Worm (Caenorhabditis elegans) whole organism, L4 larva: ENCODE measurements around the gene wrt-4.
A peak's percentile ranks its signal among the peaks of the same experiment; 100 is the strongest.

Experiments
- F44E2.7 ChIP-seq: fragments of 200-800 bp; sonication (Bioruptor generic); IDR thresholded peaks from 2 replicates; pipeline ENCODE4 v2.1.2; 2022; ENCODE audit warnings: missing genetic modification characterization, missing compliant biosample characterization
- F49E8.2 ChIP-seq: sonication (generic microtip); optimal IDR thresholded peaks from 2 replicates; lab custom pipeline; 2016; ENCODE audit warnings: missing compliant biosample characterization, mild to moderate bottlenecking, missing genetic modification characterization, borderline replicate concordance
- Y48G9A.11 ChIP-seq: fragments of 200-800 bp; sonication (Bioruptor generic); IDR thresholded peaks from 2 replicates; pipeline ENCODE4 v1.3.6; 2022; ENCODE audit warnings: missing genetic modification reagents, missing genetic modification characterization, missing compliant biosample characterization
- ZK337.2 ChIP-seq: fragments of 200-800 bp; sonication (Bioruptor generic); IDR thresholded peaks from 2 replicates; pipeline ENCODE4 v1.3.6; 2022; ENCODE audit warnings: missing genetic modification reagents, missing genetic modification characterization, missing compliant biosample characterization
- ZK546.5 ChIP-seq, 2 experiments: sonication (generic microtip); optimal IDR thresholded peaks; 2 replicates each; lab custom pipeline; 2017; ENCODE audit warnings: missing biosample characterization in 2 of 2, missing genetic modification characterization in 2 of 2
- aha-1 ChIP-seq: fragments of 150-350 bp; peaks from one replicate; lab custom pipeline; 2014; ENCODE audit warnings: missing biosample characterization, missing genetic modification characterization
- ama-1 ChIP-seq: fragments of 150-350 bp; optimal IDR thresholded peaks from 2 replicates; lab custom pipeline; 2014; ENCODE audit warnings: inconsistent platforms, mixed read lengths
- arid-1 ChIP-seq: fragments of 200-800 bp; sonication (Bioruptor generic); conservative IDR thresholded peaks from 2 replicates; pipeline ENCODE4 v1.3.6; 2022; ENCODE audit warnings: missing genetic modification reagents, missing genetic modification characterization, missing compliant biosample characterization
- ceh-20 ChIP-seq: fragments of 200-800 bp; sonication (Bioruptor generic); IDR thresholded peaks from 2 replicates; pipeline ENCODE4 v1.3.6; 2022; ENCODE audit warnings: missing genetic modification reagents, missing genetic modification characterization, missing compliant biosample characterization
- cey-2 ChIP-seq: sonication (generic microtip); optimal IDR thresholded peaks from 3 replicates; lab custom pipeline; 2017; ENCODE audit warnings: missing genetic modification characterization, mild to moderate bottlenecking, missing compliant biosample characterization, antibody characterized with exemption, borderline replicate concordance; ENCODE audit not compliant: insufficient read depth
- ctbp-1 ChIP-seq: fragments of 200-800 bp; sonication (Bioruptor generic); IDR thresholded peaks from 2 replicates; pipeline ENCODE4 v1.3.6; 2022; ENCODE audit warnings: missing genetic modification reagents, missing genetic modification characterization, missing compliant biosample characterization
- daf-12 ChIP-seq: fragments of 150-350 bp; optimal IDR thresholded peaks from 2 replicates; lab custom pipeline; 2014; ENCODE audit warnings: missing biosample characterization, missing genetic modification reagents, missing genetic modification characterization
- dmd-6 ChIP-seq: fragments of 200-800 bp; sonication (Bioruptor generic); IDR thresholded peaks from 2 replicates; pipeline ENCODE4 v1.3.6; 2022; ENCODE audit warnings: missing genetic modification reagents, missing genetic modification characterization, missing compliant biosample characterization
- egl-27 ChIP-seq: sonication (generic microtip); optimal IDR thresholded peaks from 3 replicates; lab custom pipeline; 2017; ENCODE audit warnings: missing biosample characterization, missing genetic modification reagents, missing genetic modification characterization
- egl-43 ChIP-seq: fragments of 200-800 bp; sonication (Bioruptor generic); IDR thresholded peaks from 2 replicates; pipeline ENCODE4 v1.3.6; 2022; ENCODE audit warnings: missing genetic modification reagents, missing genetic modification characterization, missing compliant biosample characterization
- fkh-10 ChIP-seq: fragments of 150-350 bp; optimal IDR thresholded peaks from 2 replicates; lab custom pipeline; 2014; ENCODE audit warnings: missing biosample characterization, missing genetic modification reagents, missing genetic modification characterization
- hlh-30 ChIP-seq: sonication (generic microtip); optimal IDR thresholded peaks from 2 replicates; lab custom pipeline; 2017; ENCODE audit warnings: antibody characterized with exemption, mild to moderate bottlenecking, missing genetic modification characterization, missing compliant biosample characterization; ENCODE audit not compliant: insufficient read depth
- hmg-1.1 ChIP-seq: fragments of 200-800 bp; sonication (Bioruptor generic); IDR thresholded peaks from 2 replicates; pipeline ENCODE4 v1.3.6; 2022; ENCODE audit warnings: missing genetic modification reagents, missing genetic modification characterization, missing compliant biosample characterization
- lim-7 ChIP-seq: fragments of 200-800 bp; sonication (Bioruptor generic); IDR thresholded peaks from 2 replicates; pipeline ENCODE4 v1.3.6; 2022; ENCODE audit warnings: missing genetic modification characterization, missing compliant biosample characterization
- lin-1 ChIP-seq: fragments of 200-800 bp; sonication (Bioruptor generic); IDR thresholded peaks from 2 replicates; pipeline ENCODE4 v1.3.6; 2022; ENCODE audit warnings: missing genetic modification reagents, missing genetic modification characterization, missing compliant biosample characterization
- lir-3 ChIP-seq: sonication (generic microtip); optimal IDR thresholded peaks from 2 replicates; lab custom pipeline; 2016; ENCODE audit warnings: mild to moderate bottlenecking, missing genetic modification characterization, missing compliant biosample characterization
- madf-9 ChIP-seq: fragments of 200-800 bp; sonication (Bioruptor generic); conservative IDR thresholded peaks from 2 replicates; pipeline ENCODE4 v1.3.6; 2022; ENCODE audit warnings: missing genetic modification reagents, missing genetic modification characterization, missing compliant biosample characterization
- mes-2 ChIP-seq: sonication (generic microtip); optimal IDR thresholded peaks from 2 replicates; lab custom pipeline; 2016; ENCODE audit warnings: missing genotype, mild to moderate bottlenecking, missing genetic modification characterization, missing compliant biosample characterization; ENCODE audit not compliant: poor library complexity, severe bottlenecking
- mxl-3 ChIP-seq: fragments of 200-800 bp; sonication (Bioruptor generic); optimal IDR thresholded peaks from 2 replicates; lab custom pipeline; 2018; ENCODE audit warnings: mild to moderate bottlenecking, missing genetic modification characterization, missing compliant biosample characterization
- nhr-102 ChIP-seq: sonication (generic microtip); optimal IDR thresholded peaks from 2 replicates; lab custom pipeline; 2016; ENCODE audit warnings: mild to moderate bottlenecking, missing genetic modification characterization, moderate library complexity, missing compliant biosample characterization
- nhr-11 ChIP-seq: fragments of 150-350 bp; optimal IDR thresholded peaks from 2 replicates; lab custom pipeline; 2014; ENCODE audit warnings: missing biosample characterization, missing genetic modification characterization
- nhr-28 ChIP-seq: fragments of 150-350 bp; optimal IDR thresholded peaks from 2 replicates; lab custom pipeline; 2014; ENCODE audit warnings: missing biosample characterization, missing genetic modification characterization
- nhr-41 ChIP-seq: fragments of 200-800 bp; sonication (Bioruptor generic); IDR thresholded peaks from 2 replicates; pipeline ENCODE4 v1.3.6; 2022; ENCODE audit warnings: missing genetic modification reagents, missing genetic modification characterization, missing compliant biosample characterization
- nhr-76 ChIP-seq: fragments of 150-350 bp; optimal IDR thresholded peaks from 2 replicates; lab custom pipeline; 2014; ENCODE audit warnings: missing biosample characterization, missing genetic modification characterization
- nhr-77 ChIP-seq: fragments of 150-350 bp; optimal IDR thresholded peaks from 2 replicates; lab custom pipeline; 2014; ENCODE audit warnings: missing biosample characterization, missing genetic modification characterization
- php-3 ChIP-seq: fragments of 200-800 bp; sonication (Bioruptor generic); IDR thresholded peaks from 2 replicates; pipeline ENCODE4 v1.3.6; 2022; ENCODE audit warnings: missing genetic modification reagents, missing genetic modification characterization, missing compliant biosample characterization
- set-16 ChIP-seq: fragments of 200-800 bp; sonication (Bioruptor generic); IDR thresholded peaks from 2 replicates; pipeline ENCODE4 v1.3.6; 2022; ENCODE audit warnings: missing genetic modification reagents, missing genetic modification characterization, missing compliant biosample characterization
- snpc-1.2 ChIP-seq: fragments of 200-800 bp; sonication (Bioruptor generic); IDR thresholded peaks from 2 replicates; pipeline ENCODE4 v1.3.6; 2022; ENCODE audit warnings: missing genetic modification reagents, missing genetic modification characterization, missing compliant biosample characterization
- spr-1 ChIP-seq: sonication (generic microtip); optimal IDR thresholded peaks from 2 replicates; lab custom pipeline; 2016; ENCODE audit warnings: mild to moderate bottlenecking, missing genetic modification characterization, missing compliant biosample characterization
- spr-3 ChIP-seq: fragments of 200-800 bp; sonication (Bioruptor generic); optimal IDR thresholded peaks from 2 replicates; lab custom pipeline; 2018; ENCODE audit warnings: mild to moderate bottlenecking, missing genetic modification characterization, missing compliant biosample characterization
- tag-97 ChIP-seq: fragments of 200-800 bp; sonication (Bioruptor generic); IDR thresholded peaks from 2 replicates; pipeline ENCODE4 v1.3.6; 2022; ENCODE audit warnings: missing genetic modification characterization, missing compliant biosample characterization
- vab-7 ChIP-seq: fragments of 200-800 bp; sonication (Bioruptor generic); IDR thresholded peaks from 2 replicates; pipeline ENCODE4 v1.3.6; 2022; ENCODE audit warnings: missing genetic modification reagents, missing genetic modification characterization, missing compliant biosample characterization
- zfp-3 ChIP-seq: fragments of 200-800 bp; sonication (Bioruptor generic); conservative IDR thresholded peaks from 2 replicates; pipeline ENCODE4 v1.3.6; 2022; ENCODE audit warnings: missing genetic modification reagents, missing genetic modification characterization, missing compliant biosample characterization

wrt-4 gene

ce11 chrX:15768532-15768931 lies 11.5 kb upstream of the wrt-4 start:
- no peak for TF ChIP-seq mes-2 (tag; lab: Kevin White, UChicago)
- TF ChIP-seq php-3 (GFP tag; lab: Robert Waterston, UW) = no peak
- TF ChIP-seq spr-1 (tag; lab: Kevin White, UChicago) = no peak
- no peak for TF ChIP-seq spr-3 (GFP tag; lab: Kevin White, UChicago)
- TF ChIP-seq aha-1 (tag; lab: Kevin White, UChicago) = peak; percentile 26
- no peak for TF ChIP-seq egl-27 (tag; lab: Kevin White, UChicago)

ce11 chrX:15766861-15767260 lies 9.8 kb upstream of the wrt-4 start:
- TF ChIP-seq set-16 (GFP tag; lab: Robert Waterston, UW) = peak; percentile 89
- peak; percentile 31 for TF ChIP-seq aha-1 (tag; lab: Kevin White, UChicago)
- no peak for TF ChIP-seq nhr-76 (tag; lab: Kevin White, UChicago)
- TF ChIP-seq, all 104 proteins: peak for 2

- no peak for TF ChIP-seq mxl-3
- TF ChIP-seq ctbp-1 = no peak
- no peak for TF ChIP-seq daf-12 (tag; lab: Kevin White, UChicago)
- TF ChIP-seq spr-1 (tag; lab: Kevin White, UChicago) = no peak
- no peak for TF ChIP-seq dmd-6 (GFP tag; lab: Robert Waterston, UW)
- no peak for TF ChIP-seq egl-27 (tag; lab: Kevin White, UChicago)
- no peak for TF ChIP-seq nhr-11 (tag; lab: Kevin White, UChicago)
- no peak for TF ChIP-seq nhr-102
- no peak for TF ChIP-seq hlh-30 (tag; lab: Kevin White, UChicago)
These were observed 9.1 kb upstream of the wrt-4 start, which contains the start of gene bus-17 for ce11 chrX:15766147-15766546. bus-17 (minus strand) TSS chrX:15766354.

ce11 chrX:15759222-15759621 lies 2.2 kb upstream of the wrt-4 start:
- no peak for TF ChIP-seq ZK546.5 (tag; optimal IDR thresholded peaks at IDR 0.05; lab: Kevin White, UChicago)
- no peak for TF ChIP-seq tag-97 (GFP tag; lab: Robert Waterston, UW)
- TF ChIP-seq F49E8.2 (tag; lab: Kevin White, UChicago) = no peak
- TF ChIP-seq fkh-10 (GFP tag; lab: Kevin White, UChicago) = no peak

- TF ChIP-seq ama-1 (lab: Kevin White, UChicago) (no peak), ctbp-1 (0 out of 2 replicates have a peak, but pooled peaks have one; percentile 14), set-16 (GFP tag; lab: Robert Waterston, UW) (no peak), lin-1 (GFP tag; lab: Robert Waterston, UW) (0 out of 2 replicates have a peak, but pooled peaks have one; percentile 33), egl-43 (GFP tag; lab: Robert Waterston, UW) (peak; percentile 53; the same call in 1 of the 2 replicates), F44E2.7 (GFP tag; lab: Robert Waterston, UW) (no peak), ZK337.2 (GFP tag; lab: Robert Waterston, UW) (0 out of 2 replicates have a peak, but pooled peaks have one; percentile 40), Y48G9A.11 (GFP tag; lab: Robert Waterston, UW) (peak; percentile 60; the same call in 1 of the 2 replicates), snpc-1.2 (GFP tag; lab: Robert Waterston, UW) (peak; percentile 56; the same call in 1 of the 2 replicates), lim-7 (GFP tag; lab: Robert Waterston, UW) (peak; percentile 44; the same call in 1 of the 2 replicates), vab-7 (GFP tag; lab: Robert Waterston, UW) (0 out of 2 replicates have a peak, but pooled peaks have one; percentile 23), madf-9 (GFP tag; lab: Robert Waterston, UW) (peak; percentile 18; the same call in 1 of the 2 replicates)
These were observed 5.8 kb downstream of the wrt-4 start for ce11 chrX:15751245-15751644.

- no peak for TF ChIP-seq nhr-28 (tag; lab: Kevin White, UChicago)
- no peak for TF ChIP-seq nhr-77 (tag; lab: Kevin White, UChicago)
- 0 out of 2 replicates have a peak, but pooled peaks have one; percentile 8 for TF ChIP-seq lin-1 (GFP tag; lab: Robert Waterston, UW)
- peak; percentile 15 for TF ChIP-seq lir-3
- TF ChIP-seq Y48G9A.11 (GFP tag; lab: Robert Waterston, UW) = peak; percentile 44
- TF ChIP-seq daf-12 (tag; lab: Kevin White, UChicago) = no peak
- peak; percentile 56; the same call in 1 of the 2 replicates for TF ChIP-seq vab-7 (GFP tag; lab: Robert Waterston, UW)
- 0 out of 2 replicates have a peak, but pooled peaks have one; percentile 5 for TF ChIP-seq arid-1 (GFP tag; lab: Robert Waterston, UW)
- TF ChIP-seq ceh-20 (GFP tag; lab: Robert Waterston, UW) = peak; percentile 7; the same call in 1 of the 2 replicates
- TF ChIP-seq zfp-3 (GFP tag; lab: Robert Waterston, UW) = no peak
- no peak for TF ChIP-seq ZK546.5 (tag; optimal IDR thresholded peaks at IDR 0.05; lab: Kevin White, UChicago)
- peak; percentile 28; the same call in 1 of the 2 replicates for TF ChIP-seq hmg-1.1
- TF ChIP-seq nhr-11 (tag; lab: Kevin White, UChicago) = no peak
- peak; percentile 52; the same call in 1 of the 2 replicates for TF ChIP-seq nhr-41 (GFP tag; lab: Robert Waterston, UW)
- TF ChIP-seq cey-2 = no peak
- peak; percentile 28 for TF ChIP-seq hlh-30 (tag; lab: Kevin White, UChicago)
These were observed 9.3 kb downstream of the wrt-4 start for ce11 chrX:15747814-15748213.
